Worm (Caenorhabditis elegans): Measurements from ENCODE around the gene AC7.3.
A peak's percentile ranks its signal among the peaks of the same experiment; 100 is the strongest.

The AC7.3 gene

ce11 chrIV:5103229-5103894 lies 8.3 kb upstream of the AC7.3 start, which contains the start of gene C02B10.3 (continued):
- TF ChIP-seq zag-1 (tag; optimal IDR thresholded peaks at IDR 0.05) (no peak), R02D3.7 (tag; optimal IDR thresholded peaks at IDR 0.05) (no peak), gmeb-1 (tag; optimal IDR thresholded peaks at IDR 0.05) (no peak), F13H6.1 (tag; optimal IDR thresholded peaks at IDR 0.05) (peak; percentile 24), sma-9 (GFP tag; optimal IDR thresholded peaks at IDR 0.05) (peak; percentile 60), sma-9 (tag; optimal IDR thresholded peaks at IDR 0.05) (no peak), skn-1 (tag; optimal IDR thresholded peaks at IDR 0.05) (no peak), egl-27 (tag; optimal IDR thresholded peaks at IDR 0.05) (no peak), ztf-4 (tag; optimal IDR thresholded peaks at IDR 0.05) (no peak), nhr-10 (tag; optimal IDR thresholded peaks at IDR 0.05) (no peak), nhr-12 (tag; optimal IDR thresholded peaks at IDR 0.05) (no peak), sem-4 (tag; optimal IDR thresholded peaks at IDR 0.05) (no peak), nhr-11 (tag; optimal IDR thresholded peaks at IDR 0.05) (no peak), unc-39 (tag; optimal IDR thresholded peaks at IDR 0.05) (no peak), dmd-4 (tag; optimal IDR thresholded peaks at IDR 0.05) (no peak), peb-1 (tag; optimal IDR thresholded peaks at IDR 0.05) (no peak), ceh-16 (tag; optimal IDR thresholded peaks at IDR 0.05) (no peak), ZK546.5 (tag; optimal IDR thresholded peaks at IDR 0.05) (no peak), blmp-1 (tag; optimal IDR thresholded peaks at IDR 0.05; ENCODE audit: insufficient read depth) (no peak), mab-5 (tag; optimal IDR thresholded peaks at IDR 0.05) (no peak), nhr-129 (tag; optimal IDR thresholded peaks at IDR 0.05) (peak; percentile 50), C34F6.9 (tag; optimal IDR thresholded peaks at IDR 0.05) (peak; percentile 57), nhr-6 (tag; optimal IDR thresholded peaks at IDR 0.05) (no peak)

- TF ChIP-seq F13H6.1 (tag; optimal IDR thresholded peaks at IDR 0.05) (no peak), sma-3 (GFP tag; optimal IDR thresholded peaks at IDR 0.05) (no peak), lsy-2 (tag; optimal IDR thresholded peaks at IDR 0.05) (no peak), R02D3.7 (tag; optimal IDR thresholded peaks at IDR 0.05) (no peak), skn-1 (tag; optimal IDR thresholded peaks at IDR 0.05) (no peak), sem-4 (tag; optimal IDR thresholded peaks at IDR 0.05) (peak; percentile 20), nhr-23 (tag; optimal IDR thresholded peaks at IDR 0.05) (no peak), Y55F3AM.14 (GFP tag; optimal IDR thresholded peaks at IDR 0.05) (no peak)
Measured at ce11 chrIV:5108971-5109370, 2.7 kb upstream of the AC7.3 start.

ce11 chrIV:5109943-5110342 lies 1.7 kb upstream of the AC7.3 start:
- TF ChIP-seq mab-5 (tag; optimal IDR thresholded peaks at IDR 0.05) (no peak), lin-13 (GFP tag; optimal IDR thresholded peaks at IDR 0.05) (no peak), unc-55 (GFP tag; optimal IDR thresholded peaks at IDR 0.05) (no peak), nhr-129 (tag; optimal IDR thresholded peaks at IDR 0.05) (no peak), nhr-21 (tag; optimal IDR thresholded peaks at IDR 0.05) (no peak), lsy-2 (tag; optimal IDR thresholded peaks at IDR 0.05) (no peak), crh-2 (tag; optimal IDR thresholded peaks at IDR 0.05) (no peak), nhr-25 (tag; optimal IDR thresholded peaks at IDR 0.05) (no peak), mdl-1 (tag; optimal IDR thresholded peaks at IDR 0.05) (no peak), nhr-6 (tag; optimal IDR thresholded peaks at IDR 0.05) (no peak), aly-2 (tag; optimal IDR thresholded peaks at IDR 0.05) (no peak), F13H6.1 (tag; optimal IDR thresholded peaks at IDR 0.05) (no peak), gmeb-1 (tag; optimal IDR thresholded peaks at IDR 0.05) (no peak), ama-1 (optimal IDR thresholded peaks at IDR 0.05) (no peak), ceh-16 (tag; optimal IDR thresholded peaks at IDR 0.05) (no peak), unc-62 (GFP tag; optimal IDR thresholded peaks at IDR 0.05) (no peak)

ce11 chrIV:5110391-5110930 lies 1.2 kb upstream of the AC7.3 start:
- no peak for TF ChIP-seq mab-5 (tag; optimal IDR thresholded peaks at IDR 0.05)
- TF ChIP-seq nhr-10 (tag; optimal IDR thresholded peaks at IDR 0.05): no peak
- TF ChIP-seq sma-3 (GFP tag; optimal IDR thresholded peaks at IDR 0.05): no peak
- TF ChIP-seq lsy-2 (tag; optimal IDR thresholded peaks at IDR 0.05): no peak
- peak in 1 of 2 experiments; percentile 50 for TF ChIP-seq mdl-1 (tag; optimal IDR thresholded peaks at IDR 0.05)
- TF ChIP-seq C34F6.9 (tag; optimal IDR thresholded peaks at IDR 0.05): no peak

All from whole organism, L2 larva.